Worm (Caenorhabditis elegans) whole organism, L3 larva: ENCODE data around the gene F17A2.13.

Experiments used
- R02D3.7 ChIP-seq: fragments of 150-350 bp; optimal IDR thresholded peaks from 2 replicates; lab custom pipeline; 2014; ENCODE audit warnings: missing biosample characterization, missing genetic modification characterization
- ama-1 ChIP-seq: fragments of 150-350 bp; optimal IDR thresholded peaks from 2 replicates; lab custom pipeline; 2018
- ceh-16 ChIP-seq: sonication (generic microtip); optimal IDR thresholded peaks from 2 replicates; lab custom pipeline; 2017; ENCODE audit warnings: missing biosample characterization, missing genetic modification characterization
- ceh-28 ChIP-seq: fragments of 150-350 bp; optimal IDR thresholded peaks from 2 replicates; lab custom pipeline; 2014; ENCODE audit warnings: missing biosample characterization, missing genetic modification reagents, missing genetic modification characterization
- ceh-82 ChIP-seq: fragments of 150-350 bp; optimal IDR thresholded peaks from 2 replicates; lab custom pipeline; 2014; ENCODE audit warnings: missing biosample characterization, missing genetic modification characterization
- daf-12 ChIP-seq: fragments of 150-350 bp; optimal IDR thresholded peaks from 2 replicates; lab custom pipeline; 2014; ENCODE audit warnings: missing biosample characterization, missing genetic modification reagents, missing genetic modification characterization
- egl-5 ChIP-seq: fragments of 150-350 bp; optimal IDR thresholded peaks from 2 replicates; lab custom pipeline; 2017; ENCODE audit warnings: missing biosample characterization, missing genetic modification reagents, missing genetic modification characterization, inconsistent platforms
- elt-1 ChIP-seq: fragments of 150-350 bp; optimal IDR thresholded peaks from 2 replicates; lab custom pipeline; 2014; ENCODE audit warnings: missing biosample characterization, missing genetic modification characterization
- elt-2 ChIP-seq: sonication (generic microtip); optimal IDR thresholded peaks from 2 replicates; lab custom pipeline; 2016; ENCODE audit warnings: missing genetic modification reagents, mild to moderate bottlenecking, missing genetic modification characterization, missing compliant biosample characterization
- elt-3 ChIP-seq, 3 experiments: fragments of 150-350 bp in 1 of 3; sonication (generic microtip) in 2 of 3; optimal IDR thresholded peaks; 2 replicates in 2 of 3; 4 replicates in 1 of 3; lab custom pipeline; 2014 to 2017; ENCODE audit warnings: missing biosample characterization in 3 of 3, missing genetic modification characterization in 3 of 3
- fkh-10 ChIP-seq: sonication (generic microtip); optimal IDR thresholded peaks from 2 replicates; lab custom pipeline; 2017; ENCODE audit warnings: missing biosample characterization, missing genetic modification reagents, missing genetic modification characterization
- fos-1 ChIP-seq: fragments of 150-350 bp; optimal IDR thresholded peaks from 2 replicates; lab custom pipeline; 2014; ENCODE audit warnings: missing biosample characterization, missing genetic modification characterization
- hmg-11 ChIP-seq: sonication (generic microtip); optimal IDR thresholded peaks from 2 replicates; lab custom pipeline; 2016; ENCODE audit warnings: missing genetic modification characterization, missing compliant biosample characterization
- lin-39 ChIP-seq: fragments of 150-350 bp; optimal IDR thresholded peaks from 2 replicates; lab custom pipeline; 2018; ENCODE audit warnings: missing biosample characterization, missing genetic modification reagents, missing genetic modification characterization
- lsy-12 ChIP-seq: sonication (generic microtip); optimal IDR thresholded peaks from 2 replicates; lab custom pipeline; 2016; ENCODE audit warnings: mild to moderate bottlenecking, missing genetic modification characterization, missing compliant biosample characterization
- nhr-43 ChIP-seq: sonication (generic microtip); optimal IDR thresholded peaks from 2 replicates; lab custom pipeline; 2016; ENCODE audit warnings: mild to moderate bottlenecking, missing genetic modification characterization, missing compliant biosample characterization; ENCODE audit not compliant: poor library complexity, severe bottlenecking
- nhr-77 ChIP-seq: fragments of 150-350 bp; optimal IDR thresholded peaks from 2 replicates; lab custom pipeline; 2014; ENCODE audit warnings: missing biosample characterization, missing genetic modification characterization
- pqm-1 ChIP-seq: fragments of 150-350 bp; optimal IDR thresholded peaks from 2 replicates; lab custom pipeline; 2017; ENCODE audit warnings: missing biosample characterization, missing genetic modification characterization, inconsistent platforms
- skn-1 ChIP-seq: fragments of 150-350 bp; optimal IDR thresholded peaks from 2 replicates; lab custom pipeline; 2014; ENCODE audit warnings: missing biosample characterization, missing genetic modification characterization
- tbx-2 ChIP-seq: sonication (generic microtip); optimal IDR thresholded peaks from 2 replicates; lab custom pipeline; 2016; ENCODE audit warnings: mild to moderate bottlenecking, missing genetic modification characterization, missing compliant biosample characterization
- unc-39 ChIP-seq: sonication (generic microtip); optimal IDR thresholded peaks from 4 replicates; lab custom pipeline; 2017; ENCODE audit warnings: missing biosample characterization, missing genetic modification characterization
- unc-62 ChIP-seq: fragments of 150-350 bp; sonication (generic microtip); optimal IDR thresholded peaks from 4 replicates; lab custom pipeline; 2014; ENCODE audit warnings: missing biosample characterization, missing genetic modification reagents, missing genetic modification characterization
- zag-1 ChIP-seq: fragments of 150-350 bp; optimal IDR thresholded peaks from 2 replicates; lab custom pipeline; 2014; ENCODE audit warnings: missing biosample characterization, missing genetic modification characterization
- ztf-4 ChIP-seq: fragments of 150-350 bp; optimal IDR thresholded peaks from 2 replicates; lab custom pipeline; 2014; ENCODE audit warnings: missing biosample characterization, missing genetic modification characterization

F17A2.13 gene

ce11 chrX:12364804-12365203, 43.3 kb downstream of the F17A2.13 start, which contains the start of gene F19H6.5:
Gene F19H6.5, minus strand, starts transcription at chrX:12364904.
- TF ChIP-seq egl-5 (tag; lab: Kevin White, UChicago) = no peak
- no peak for TF ChIP-seq elt-1
- TF ChIP-seq unc-39 (tag; lab: Kevin White, UChicago) = no peak
- no peak for TF ChIP-seq unc-62 (GFP tag; lab: Kevin White, UChicago)
- no peak for TF ChIP-seq lsy-12
- no peak for TF ChIP-seq nhr-77 (tag; lab: Kevin White, UChicago)

- TF ChIP-seq ztf-4 (tag; lab: Kevin White, UChicago) = no peak
- TF ChIP-seq daf-12 (tag; lab: Kevin White, UChicago) = no peak
- no peak for TF ChIP-seq ama-1 (lab: Kevin White, UChicago)
Measured at ce11 chrX:12365388-12365787, 43.9 kb downstream of the F17A2.13 start, which contains the start of gene F19H6.4. Gene F19H6.4, plus strand, starts transcription at chrX:12365688.

- peak; percentile 14 for TF ChIP-seq pqm-1 (tag; lab: Kevin White, UChicago)
- TF ChIP-seq R02D3.7 = no peak
- TF ChIP-seq unc-62 (GFP tag; lab: Kevin White, UChicago) = no peak
- TF ChIP-seq lin-39 (tag; lab: Kevin White, UChicago) = peak; percentile 39
- TF ChIP-seq ceh-16 (tag; lab: Kevin White, UChicago) = no peak
- peak; percentile 18 for TF ChIP-seq tbx-2 (tag; lab: Kevin White, UChicago)
- peak; percentile 33 for TF ChIP-seq ceh-28 (tag; lab: Kevin White, UChicago)
- TF ChIP-seq hmg-11 (tag; lab: Kevin White, UChicago) = peak; percentile 87
- peak; percentile 44 for TF ChIP-seq nhr-43 (tag; lab: Kevin White, UChicago)
- peak; percentile 35 for TF ChIP-seq elt-2 (tag; lab: Kevin White, UChicago)
- TF ChIP-seq, all 47 proteins: peak for 7
Measured at ce11 chrX:12367498-12367897, 46.0 kb downstream of the F17A2.13 start.

DNA sequence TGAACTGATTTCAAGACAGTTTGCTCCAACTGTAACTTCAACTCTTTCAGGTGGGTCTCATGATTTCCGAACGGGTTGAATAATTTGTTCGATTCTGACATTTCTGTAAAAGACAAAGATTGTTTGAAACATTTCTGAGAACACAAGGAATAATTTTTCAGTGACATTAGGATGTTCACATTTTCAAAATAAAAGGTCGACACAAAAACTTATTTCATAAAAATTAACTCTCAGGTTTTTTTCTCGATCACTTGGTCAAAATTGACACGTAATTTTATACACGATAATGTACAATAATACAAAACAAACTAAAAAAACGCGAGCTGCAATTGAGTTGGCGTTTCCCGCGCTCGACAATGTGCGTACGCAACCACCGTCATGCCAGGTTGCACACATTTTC, 49.9 kb downstream of the F17A2.13 start, which contains the start of gene rif-1.2:
Gene rif-1.2 (minus strand): TSS at position 101 of the 400 bp plus-strand sequence.
- TF ChIP-seq zag-1 (tag; lab: Kevin White, UChicago) (no peak), lin-39 (tag; lab: Kevin White, UChicago) (no peak), lsy-12 (no peak), unc-39 (tag; lab: Kevin White, UChicago) (no peak), elt-3 (tag; optimal IDR thresholded peaks at IDR 0.05; lab: Kevin White, UChicago) (no peak), pqm-1 (tag; lab: Kevin White, UChicago) (no peak), skn-1 (tag; lab: Kevin White, UChicago) (no peak), fos-1 (no peak), fkh-10 (GFP tag; lab: Kevin White, UChicago) (no peak), egl-5 (tag; lab: Kevin White, UChicago) (no peak), ceh-82 (no peak)
